Fruit fly (Drosophila melanogaster) whole organism, larva: ENCODE data around the gene CG13002.

Experiments
- noc ChIP-seq: fragments of 200-800 bp; sonication (Bioruptor generic); optimal IDR thresholded peaks from 3 replicates; lab custom pipeline; 2019; ENCODE audit warnings: missing biosample characterization, mild to moderate bottlenecking, missing genetic modification characterization, moderate library complexity

CG13002 gene

dm6 chrX:16889510-16889909, at the start of gene CG13002:
CG13002 (plus strand) TSS chrX:16889810.
- TF ChIP-seq noc (tag; lab: Kevin White, UChicago) = no peak

dm6 chrX:16839905-16840304, 49.7 kb upstream of the CG13002 start:
- no peak for TF ChIP-seq noc (tag; lab: Kevin White, UChicago)

- no peak for TF ChIP-seq noc (tag; lab: Kevin White, UChicago)
Observed at dm6 chrX:16844295-16844694, 45.3 kb upstream of the CG13002 start, which contains the start of gene RSG7. RSG7 (minus strand) TSS chrX:16844433.

- TF ChIP-seq noc (tag; lab: Kevin White, UChicago) = no peak
Observed at dm6 chrX:16846575-16846974, 43.0 kb upstream of the CG13002 start.

- no peak for TF ChIP-seq noc (tag; lab: Kevin White, UChicago)
Observed at dm6 chrX:16848978-16849377, 40.6 kb upstream of the CG13002 start.

dm6 chrX:16849517-16849916, 40.1 kb upstream of the CG13002 start:
- TF ChIP-seq noc (tag; lab: Kevin White, UChicago) = no peak

- peak; percentile 26 for TF ChIP-seq noc (tag; lab: Kevin White, UChicago)
Observed at dm6 chrX:16854746-16855145, 34.9 kb upstream of the CG13002 start.

dm6 chrX:16859732-16860131, 29.9 kb upstream of the CG13002 start:
- TF ChIP-seq noc (tag; lab: Kevin White, UChicago) = no peak

dm6 chrX:16867622-16868021, 22.0 kb upstream of the CG13002 start:
- no peak for TF ChIP-seq noc (tag; lab: Kevin White, UChicago)

- TF ChIP-seq noc (tag; lab: Kevin White, UChicago) = no peak
Observed at dm6 chrX:16871808-16872207, 17.8 kb upstream of the CG13002 start.

- no peak for TF ChIP-seq noc (tag; lab: Kevin White, UChicago)
Observed at dm6 chrX:16873053-16873452, 16.6 kb upstream of the CG13002 start.

- no peak for TF ChIP-seq noc (tag; lab: Kevin White, UChicago)
Observed at dm6 chrX:16874671-16875070, 14.9 kb upstream of the CG13002 start.

dm6 chrX:16876425-16876824, 13.2 kb upstream of the CG13002 start, which contains the start of gene CG13003:
CG13003 (minus strand) TSS chrX:16876544.
- no peak for TF ChIP-seq noc (tag; lab: Kevin White, UChicago)

- TF ChIP-seq noc (tag; lab: Kevin White, UChicago) = no peak
Observed at dm6 chrX:16880013-16880412, 9.6 kb upstream of the CG13002 start.

- TF ChIP-seq noc (tag; lab: Kevin White, UChicago) = no peak
Observed at dm6 chrX:16881015-16881414, 8.6 kb upstream of the CG13002 start, which contains the start of gene CG4872. CG4872 (plus strand) TSS chrX:16881347.

- no peak for TF ChIP-seq noc (tag; lab: Kevin White, UChicago)
Observed at dm6 chrX:16884280-16884679, 5.3 kb upstream of the CG13002 start, which contains the start of the genes Nprl2 and Polr3I. Nprl2 (minus strand) TSS chrX:16884365. Polr3I (plus strand) TSS chrX:16884581.

- no peak for TF ChIP-seq noc (tag; lab: Kevin White, UChicago)
Observed at dm6 chrX:16886551-16886950, 3.1 kb upstream of the CG13002 start, which contains the start of the genes DENR and CG4880. DENR (minus strand) TSS chrX:16886560. CG4880 (plus strand) TSS chrX:16886818.

- TF ChIP-seq noc (tag; lab: Kevin White, UChicago) = peak; percentile 74
Observed at dm6 chrX:16890599-16890998, 989 bp downstream of the CG13002 start.
